Fruit fly (Drosophila melanogaster) whole organism, embryonic: ENCODE results near the gene CG31743.

Experiments used
- CG10543 ChIP-seq: fragments of 200-800 bp; sonication (Bioruptor generic); optimal IDR thresholded peaks from 3 replicates; lab custom pipeline; 2017; ENCODE audit warnings: missing biosample characterization, mild to moderate bottlenecking, missing genetic modification characterization, moderate library complexity
- CG14965 ChIP-seq: fragments of 200-800 bp; sonication (Bioruptor generic); optimal IDR thresholded peaks from 2 replicates; lab custom pipeline; 2016; ENCODE audit warnings: missing biosample characterization, missing genetic modification characterization, borderline replicate concordance
- CG31441 ChIP-seq: fragments of 200-800 bp; sonication (Bioruptor generic); IDR thresholded peaks from 2 replicates; pipeline ENCODE4 v1.3.6; 2022; ENCODE audit warnings: missing biosample characterization, missing genetic modification characterization
- CG6765 ChIP-seq: fragments of 200-800 bp; sonication (Bioruptor generic); optimal IDR thresholded peaks from 3 replicates; lab custom pipeline; 2017; ENCODE audit warnings: missing biosample characterization, mild to moderate bottlenecking, missing genetic modification characterization
- CG7839 ChIP-seq: fragments of 200-800 bp; sonication (Bioruptor generic); optimal IDR thresholded peaks from 3 replicates; lab custom pipeline; 2018; ENCODE audit warnings: missing biosample characterization, mild to moderate bottlenecking, missing genetic modification characterization, moderate library complexity
- CG8281 ChIP-seq: fragments of 200-800 bp; sonication (Bioruptor generic); optimal IDR thresholded peaks from 2 replicates; lab custom pipeline; 2018; ENCODE audit warnings: missing biosample characterization, mild to moderate bottlenecking, missing genetic modification characterization, moderate library complexity
- Ets97D ChIP-seq: fragments of 200-800 bp; sonication (Bioruptor generic); optimal IDR thresholded peaks from 3 replicates; lab custom pipeline; 2016; ENCODE audit warnings: missing biosample characterization, missing genetic modification characterization
- HLH3B ChIP-seq: fragments of 200-800 bp; sonication (Bioruptor generic); IDR thresholded peaks from 2 replicates; pipeline ENCODE4 v1.3.6; 2022; ENCODE audit warnings: missing biosample characterization, missing genetic modification characterization
- HmgZ ChIP-seq: fragments of 200-800 bp; sonication (Bioruptor generic); optimal IDR thresholded peaks from 2 replicates; lab custom pipeline; 2018; ENCODE audit warnings: missing biosample characterization, mild to moderate bottlenecking, missing genetic modification characterization
- Hr39 ChIP-seq: fragments of >200 bp; optimal IDR thresholded peaks from 2 replicates; lab custom pipeline; 2017
- ara ChIP-seq: fragments of 200-800 bp; sonication (Bioruptor generic); IDR thresholded peaks from 2 replicates; pipeline ENCODE4 v1.3.6; 2022; ENCODE audit warnings: missing biosample characterization, missing genetic modification characterization
- ssp ChIP-seq: fragments of 200-800 bp; sonication (Bioruptor generic); IDR thresholded peaks from 2 replicates; pipeline ENCODE4 v1.3.6; 2022; ENCODE audit warnings: missing biosample characterization, missing genetic modification characterization
- tin ChIP-seq: fragments of 200-800 bp; sonication (Bioruptor generic); optimal IDR thresholded peaks from 3 replicates; lab custom pipeline; 2016; ENCODE audit warnings: missing biosample characterization, missing genetic modification characterization

dm6 chr2L:16837158-16837557 lies 42.2 kb upstream of the CG31743 start, which contains the start of gene Nepl9:
- no peak for TF ChIP-seq Hr39
- TF ChIP-seq HmgZ (tag; lab: Kevin White, UChicago) = no peak
- no peak for TF ChIP-seq HLH3B (GFP tag; lab: Robert Waterston, UW)
- no peak for TF ChIP-seq CG8281 (tag; lab: Kevin White, UChicago)
- no peak for TF ChIP-seq tin (GFP tag; lab: Kevin White, UChicago)
- no peak for TF ChIP-seq CG31441 (GFP tag; lab: Robert Waterston, UW)
- TF ChIP-seq ara (GFP tag; lab: Robert Waterston, UW) = no peak
- no peak for TF ChIP-seq CG14965 (GFP tag; lab: Kevin White, UChicago)
- no peak for TF ChIP-seq CG6765 (GFP tag; lab: Kevin White, UChicago)
- no peak for TF ChIP-seq Ets97D (GFP tag; lab: Kevin White, UChicago)
- TF ChIP-seq CG7839 (tag; lab: Kevin White, UChicago) = no peak
- no peak for TF ChIP-seq ssp (GFP tag; lab: Robert Waterston, UW)
- TF ChIP-seq CG10543 (GFP tag; lab: Kevin White, UChicago) = no peak
